Worm (Caenorhabditis elegans) whole organism, young adult: ENCODE data around the gene srv-4.

Experiments
- B0261.1 ChIP-seq: sonication (generic microtip); optimal IDR thresholded peaks from 2 replicates; lab custom pipeline; 2016; ENCODE audit warnings: mild to moderate bottlenecking, missing genetic modification characterization, moderate library complexity, missing compliant biosample characterization
- D2030.7 ChIP-seq: fragments of 200-800 bp; sonication (Bioruptor generic); IDR thresholded peaks from 2 replicates; pipeline ENCODE4 v1.3.6; 2022; ENCODE audit warnings: missing genetic modification reagents, missing genetic modification characterization, missing compliant biosample characterization
- F10E7.11 ChIP-seq: sonication (generic microtip); optimal IDR thresholded peaks from 2 replicates; lab custom pipeline; 2017; ENCODE audit warnings: mild to moderate bottlenecking, missing genetic modification characterization, moderate library complexity, missing compliant biosample characterization
- F33H1.4 ChIP-seq: fragments of 200-800 bp; sonication (Bioruptor generic); IDR thresholded peaks from 2 replicates; pipeline ENCODE4 v1.3.6; 2022; ENCODE audit warnings: missing genetic modification reagents, missing genetic modification characterization, missing compliant biosample characterization
- Y95B8A.8 ChIP-seq: fragments of 200-800 bp; sonication (Bioruptor generic); IDR thresholded peaks from 2 replicates; pipeline ENCODE4 v1.3.6; 2022; ENCODE audit warnings: missing genetic modification reagents, missing genetic modification characterization, missing compliant biosample characterization
- ama-1 ChIP-seq, 3 experiments: fragments of 150-350 bp in 1 of 3; sonication (generic microtip) in 2 of 3; optimal IDR thresholded peaks; 2 replicates each; lab custom pipeline; 2014 to 2018; ENCODE audit warnings: missing biosample characterization in 2 of 3, missing genetic modification characterization in 2 of 3, missing genetic modification reagents in 2 of 3
- bed-2 ChIP-seq: fragments of 200-800 bp; sonication (Bioruptor generic); IDR thresholded peaks from 2 replicates; pipeline ENCODE4 v1.3.6; 2022; ENCODE audit warnings: missing genetic modification reagents, missing genetic modification characterization, missing compliant biosample characterization
- ceh-27 ChIP-seq: fragments of 200-800 bp; sonication (Bioruptor generic); optimal IDR thresholded peaks from 2 replicates; lab custom pipeline; 2018; ENCODE audit warnings: mild to moderate bottlenecking, missing genetic modification characterization, moderate library complexity, missing compliant biosample characterization
- ceh-58 ChIP-seq: fragments of 200-800 bp; sonication (Bioruptor generic); IDR thresholded peaks from 2 replicates; pipeline ENCODE4 v1.3.6; 2022; ENCODE audit warnings: missing genetic modification characterization, missing compliant biosample characterization
- dox-1 ChIP-seq: fragments of 200-800 bp; sonication (Bioruptor generic); IDR thresholded peaks from 2 replicates; pipeline ENCODE4 v1.3.6; 2022; ENCODE audit warnings: missing genetic modification reagents, missing genetic modification characterization, missing compliant biosample characterization
- dpff-1 ChIP-seq: sonication (generic microtip); optimal IDR thresholded peaks from 2 replicates; lab custom pipeline; 2017; ENCODE audit warnings: mild to moderate bottlenecking, missing genetic modification characterization, missing compliant biosample characterization
- egrh-3 ChIP-seq: fragments of 200-800 bp; sonication (Bioruptor generic); IDR thresholded peaks from 2 replicates; pipeline ENCODE4 v1.3.6; 2022; ENCODE audit warnings: missing genetic modification reagents, missing genetic modification characterization, missing compliant biosample characterization
- sdz-38 ChIP-seq: sonication (generic microtip); optimal IDR thresholded peaks from 2 replicates; lab custom pipeline; 2016; ENCODE audit warnings: missing genotype, missing genetic modification characterization, missing compliant biosample characterization
- snpc-1.3 ChIP-seq: sonication (generic microtip); optimal IDR thresholded peaks from 2 replicates; lab custom pipeline; 2017; ENCODE audit warnings: missing genetic modification characterization, mild to moderate bottlenecking, missing compliant biosample characterization, antibody characterized with exemption, moderate library complexity, missing genotype, missing genetic modification reagents; ENCODE audit not compliant: insufficient read depth
- tbp1 ChIP-seq: fragments of 200-800 bp; sonication (Bioruptor generic); optimal IDR thresholded peaks from 2 replicates; lab custom pipeline; 2018; ENCODE audit warnings: mild to moderate bottlenecking, missing genetic modification characterization, missing compliant biosample characterization
- unc-130 ChIP-seq: sonication (generic microtip); optimal IDR thresholded peaks from 2 replicates; lab custom pipeline; 2016; ENCODE audit warnings: missing genetic modification reagents, missing genetic modification characterization, missing compliant biosample characterization
- zfh-2 ChIP-seq: fragments of 200-800 bp; sonication (Bioruptor generic); conservative IDR thresholded peaks from 2 replicates; pipeline ENCODE4 v1.3.6; 2022; ENCODE audit warnings: missing genetic modification reagents, missing genetic modification characterization, missing compliant biosample characterization

srv-4 gene

ce11 chrIV:4243830-4244406, 44.3 kb downstream of the srv-4 start (continued):
- TF ChIP-seq Y95B8A.8 (GFP tag; lab: Robert Waterston, UW) = no peak
- no peak for TF ChIP-seq sdz-38 (tag; lab: Kevin White, UChicago)
- no peak for TF ChIP-seq B0261.1 (tag; lab: Kevin White, UChicago)

- TF ChIP-seq dpff-1 (tag; lab: Kevin White, UChicago) = no peak
- TF ChIP-seq F10E7.11 (tag; lab: Kevin White, UChicago) = no peak
- peak; percentile 31 for TF ChIP-seq ceh-27
- TF ChIP-seq snpc-1.3 (tag; lab: Kevin White, UChicago) = no peak
- TF ChIP-seq ama-1 (optimal IDR thresholded peaks at IDR 0.05; lab: Kevin White, UChicago) = peak; percentile 25
- TF ChIP-seq ama-1 (GFP tag; optimal IDR thresholded peaks at IDR 0.05; lab: Kevin White, UChicago) = no peak
Observed at ce11 chrIV:4236671-4237070, 51.6 kb downstream of the srv-4 start.

- TF ChIP-seq F33H1.4 (GFP tag; lab: Robert Waterston, UW) (no peak), D2030.7 (GFP tag; lab: Robert Waterston, UW) (no peak), ceh-58 (GFP tag; lab: Robert Waterston, UW) (0 out of 2 replicates have a peak, but pooled peaks have one; percentile 24), egrh-3 (GFP tag; lab: Robert Waterston, UW) (peak; percentile 91), dox-1 (GFP tag; lab: Robert Waterston, UW) (0 out of 2 replicates have a peak, but pooled peaks have one; percentile 37), zfh-2 (peak; percentile 86), unc-130 (GFP tag; lab: Kevin White, UChicago) (no peak), bed-2 (GFP tag; lab: Robert Waterston, UW) (no peak), tbp1 (no peak)
Observed at ce11 chrIV:4236025-4236407, 52.2 kb downstream of the srv-4 start.
